Worm (Caenorhabditis elegans) whole organism, L2 larva: Measurements from ENCODE around the gene srr-3.

Experiments
- ZK546.5 ChIP-seq: sonication (generic microtip); optimal IDR thresholded peaks from 2 replicates; lab custom pipeline; 2017; ENCODE audit warnings: missing biosample characterization, missing genetic modification characterization
- elt-3 ChIP-seq: sonication (generic microtip); optimal IDR thresholded peaks from 2 replicates; lab custom pipeline; 2017; ENCODE audit warnings: missing biosample characterization, missing genetic modification characterization
- lin-11 ChIP-seq: fragments of 150-350 bp; sonication (generic microtip); optimal IDR thresholded peaks from 2 replicates; lab custom pipeline; 2014; ENCODE audit warnings: missing biosample characterization, missing genetic modification characterization, inconsistent platforms, mixed read lengths
- lin-39 ChIP-seq: fragments of 150-350 bp; optimal IDR thresholded peaks from 2 replicates; lab custom pipeline; 2014; ENCODE audit warnings: missing biosample characterization, missing genetic modification reagents, missing genetic modification characterization
- lsy-2 ChIP-seq, 2 experiments: fragments of 150-350 bp in 1 of 2; sonication (generic microtip) in 1 of 2; optimal IDR thresholded peaks; 2 replicates each; lab custom pipeline; 2014 to 2017; ENCODE audit warnings: missing biosample characterization in 2 of 2, missing genetic modification characterization in 2 of 2
- mab-5 ChIP-seq: fragments of 150-350 bp; optimal IDR thresholded peaks from 2 replicates; lab custom pipeline; 2014; ENCODE audit warnings: missing biosample characterization, missing genetic modification characterization
- nhr-12 ChIP-seq: fragments of 150-350 bp; optimal IDR thresholded peaks from 2 replicates; lab custom pipeline; 2014; ENCODE audit warnings: missing biosample characterization, missing genetic modification characterization
- nhr-129 ChIP-seq: fragments of 150-350 bp; optimal IDR thresholded peaks from 2 replicates; lab custom pipeline; 2014; ENCODE audit warnings: missing biosample characterization, missing genetic modification characterization
- snpc-4 ChIP-seq: fragments of 150-350 bp; optimal IDR thresholded peaks from 2 replicates; lab custom pipeline; 2014; ENCODE audit warnings: missing biosample characterization, missing genetic modification characterization
- unc-62 ChIP-seq: fragments of 150-350 bp; optimal IDR thresholded peaks from 2 replicates; lab custom pipeline; 2014; ENCODE audit warnings: missing biosample characterization, missing genetic modification reagents, missing genetic modification characterization
- ztf-1 ChIP-seq: fragments of 200-800 bp; sonication (Bioruptor generic); conservative IDR thresholded peaks from 2 replicates; pipeline ENCODE4 v1.3.6; 2022; ENCODE audit warnings: missing genetic modification characterization, missing compliant biosample characterization
- ztf-4 ChIP-seq: fragments of 150-350 bp; optimal IDR thresholded peaks from 2 replicates; lab custom pipeline; 2014; ENCODE audit warnings: missing biosample characterization, missing genetic modification characterization

DNA sequence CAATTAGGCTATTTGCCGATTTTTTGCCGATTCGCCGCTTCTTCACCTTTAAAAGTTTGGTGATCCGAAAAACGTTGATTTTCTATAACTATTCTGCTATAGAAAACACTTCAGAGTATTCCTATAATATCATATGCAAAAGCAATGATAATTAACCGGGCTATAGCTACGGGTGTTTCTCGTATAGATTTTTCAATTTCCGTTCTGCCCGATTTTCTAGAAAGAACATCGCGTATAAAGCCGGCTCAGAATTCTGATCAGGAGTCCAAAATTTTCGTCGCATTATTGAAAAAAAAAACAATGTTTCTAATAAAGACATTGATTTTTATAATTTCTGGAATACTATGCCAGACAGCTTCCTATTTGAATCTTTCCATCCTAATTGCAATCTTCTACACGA, 42.1 kb upstream of the srr-3 start, which contains the start of gene srbc-65:
- no peak for TF ChIP-seq elt-3 (tag; lab: Kevin White, UChicago)
- no peak for TF ChIP-seq nhr-12 (tag; lab: Kevin White, UChicago)
- TF ChIP-seq nhr-129 (tag; lab: Kevin White, UChicago): no peak
- no peak for TF ChIP-seq lsy-2 (tag; optimal IDR thresholded peaks at IDR 0.05; lab: Kevin White, UChicago)
- TF ChIP-seq ZK546.5 (tag; lab: Kevin White, UChicago): no peak
- no peak for TF ChIP-seq ztf-1
- no peak for TF ChIP-seq lin-11 (tag; lab: Kevin White, UChicago)
- TF ChIP-seq snpc-4 (tag; lab: Kevin White, UChicago): no peak
- TF ChIP-seq mab-5 (tag; lab: Kevin White, UChicago): no peak
- no peak for TF ChIP-seq unc-62 (GFP tag; lab: Kevin White, UChicago)
- TF ChIP-seq ztf-4 (tag; lab: Kevin White, UChicago): no peak
- no peak for TF ChIP-seq lin-39 (tag; lab: Kevin White, UChicago)
